Worm (Caenorhabditis elegans): ENCODE results near the gene H10D18.1.

The H10D18.1 gene

DNA sequence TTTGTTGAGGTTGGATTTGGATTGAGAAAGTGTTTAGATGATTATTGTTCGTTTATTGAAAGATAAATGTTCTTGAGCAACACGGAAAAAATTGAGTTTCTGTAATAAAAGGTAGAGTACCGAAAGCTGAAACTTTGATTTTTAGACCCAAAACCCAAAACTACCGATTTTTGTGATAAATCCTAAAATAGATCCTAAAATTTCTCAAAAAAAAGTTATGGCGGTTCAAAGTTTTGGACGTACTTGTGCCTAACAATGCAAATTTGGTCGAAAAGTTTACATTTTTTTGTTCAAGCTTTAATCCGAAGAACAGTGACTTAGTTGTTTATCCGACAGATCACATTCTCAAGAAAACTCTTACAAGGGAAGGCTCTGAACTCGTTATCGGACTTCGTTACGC, 32.3 kb downstream of the H10D18.1 start, which contains the start of gene nhr-185:
Gene nhr-185 (minus strand): TSS at position 101 of the 400 bp plus-strand sequence.
- no peak for TF ChIP-seq ama-1 (optimal IDR thresholded peaks at IDR 0.05)
- TF ChIP-seq unc-62 (GFP tag; optimal IDR thresholded peaks at IDR 0.05 in 1 of 2): peak in 1 of 2 experiments; percentile 80
- no peak for TF ChIP-seq unc-62 (tag; optimal IDR thresholded peaks at IDR 0.05)

DNA sequence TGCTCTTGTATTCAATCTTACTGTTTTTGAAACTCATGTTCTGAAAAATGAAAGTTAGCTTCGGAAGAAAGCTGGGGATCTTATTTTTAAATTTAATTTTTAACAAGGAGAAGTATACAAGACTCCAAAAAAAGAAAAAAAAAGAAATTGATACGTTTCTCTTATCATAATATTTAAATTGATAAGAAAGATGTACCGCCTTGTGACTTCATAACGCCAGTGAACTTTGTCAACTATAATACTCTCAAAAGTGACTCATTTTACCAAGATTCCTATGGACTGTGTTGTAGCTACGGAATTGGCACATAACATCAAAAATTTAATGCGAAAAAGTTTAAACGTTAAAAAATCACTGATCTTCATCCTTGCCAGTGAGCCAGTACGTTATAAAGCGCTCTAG, 36.7 kb downstream of the H10D18.1 start:
- TF ChIP-seq hlh-30 (tag; optimal IDR thresholded peaks at IDR 0.05; ENCODE audit: insufficient read depth): peak; percentile 1
- TF ChIP-seq dmd-6 (GFP tag; IDR thresholded peaks at IDR 0.05): peak; percentile 80
- TF ChIP-seq pqm-1 (tag; optimal IDR thresholded peaks at IDR 0.05): peak; percentile 67
- TF ChIP-seq zag-1 (tag; optimal IDR thresholded peaks at IDR 0.05): no peak
- TF ChIP-seq lin-38 (GFP tag; IDR thresholded peaks at IDR 0.05): no peak
- TF ChIP-seq nhr-76 (tag; optimal IDR thresholded peaks at IDR 0.05): no peak
- TF ChIP-seq nhr-28 (tag; optimal IDR thresholded peaks at IDR 0.05): peak; percentile 86
- TF ChIP-seq nhr-77 (tag; optimal IDR thresholded peaks at IDR 0.05): peak; percentile 67
- TF ChIP-seq T20F7.1 (GFP tag; optimal IDR thresholded peaks at IDR 0.05): peak; percentile 14

DNA sequence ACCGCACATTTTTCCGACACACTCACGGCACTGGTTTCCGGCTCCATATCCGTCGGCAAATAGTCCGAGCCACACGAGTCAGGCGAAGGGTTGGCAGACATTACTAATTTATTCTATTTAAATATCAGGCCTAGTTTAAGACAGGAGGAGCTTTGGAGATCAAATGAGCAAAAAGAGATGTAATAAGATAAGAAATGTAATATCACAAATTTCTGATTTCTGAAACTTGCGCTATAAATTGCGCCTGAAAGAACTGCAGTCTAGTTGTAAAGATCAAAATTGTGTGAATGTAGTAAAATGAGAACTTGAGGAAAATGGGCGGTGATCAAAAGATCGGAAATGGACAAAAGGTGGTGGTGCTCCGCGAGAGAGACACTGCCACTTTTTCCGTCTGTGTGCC, 39.8 kb downstream of the H10D18.1 start, which contains the start of gene nhr-186:
Gene nhr-186 (minus strand): TSS at position 101 of the 400 bp plus-strand sequence.
- TF ChIP-seq mep-1 (tag; optimal IDR thresholded peaks at IDR 0.05): no peak
- no peak for TF ChIP-seq nhr-76 (tag; optimal IDR thresholded peaks at IDR 0.05)
- no peak for TF ChIP-seq lin-29 (GFP tag; IDR thresholded peaks at IDR 0.05)
- TF ChIP-seq mxl-2 (GFP tag; conservative IDR thresholded peaks at IDR 0.05): no peak
- no peak for TF ChIP-seq D1046.2 (GFP tag; IDR thresholded peaks at IDR 0.05)

DNA sequence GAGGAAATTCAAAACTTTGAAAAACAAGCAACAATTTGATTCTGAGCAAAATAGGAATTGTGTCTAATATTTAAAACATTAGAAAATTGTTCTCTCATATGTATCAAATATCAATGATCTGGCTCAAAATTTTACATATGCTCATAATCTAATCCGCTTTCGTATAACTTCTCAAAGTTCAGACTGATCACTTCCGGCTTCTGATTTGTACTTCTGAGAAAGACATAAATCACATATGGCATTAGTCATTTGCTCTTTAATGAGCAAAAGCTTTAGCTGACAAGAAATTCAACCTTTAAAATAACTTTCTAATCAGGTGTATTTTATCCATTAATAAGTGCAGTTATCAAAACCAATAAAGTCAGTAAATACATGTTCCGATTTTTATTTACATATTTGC, 40.9 kb downstream of the H10D18.1 start:
- TF ChIP-seq zfp-3 (GFP tag; conservative IDR thresholded peaks at IDR 0.05) (no peak), nhr-11 (tag; optimal IDR thresholded peaks at IDR 0.05) (peak; percentile 8)

DNA sequence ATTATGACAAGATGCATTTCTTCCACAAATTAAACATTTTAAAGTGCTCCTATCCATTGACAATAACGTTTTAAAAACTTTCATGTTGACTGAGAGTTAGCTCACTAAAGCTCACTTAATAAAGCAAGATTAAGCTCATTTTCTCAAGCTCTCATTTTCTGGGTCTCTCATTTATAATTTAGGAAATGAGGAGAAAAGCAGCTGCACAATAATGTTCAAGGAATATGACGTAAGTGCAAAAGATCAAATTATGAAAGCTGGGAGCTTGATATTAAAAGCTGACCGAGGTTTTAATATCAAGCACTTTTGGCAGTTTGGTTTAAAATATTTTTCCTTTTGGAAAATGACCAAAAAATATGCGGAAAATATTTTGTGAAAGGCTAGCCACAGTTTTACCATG, 42.8 kb downstream of the H10D18.1 start, which contains the start of gene nhr-188:
Gene nhr-188 (minus strand): TSS at position 84 of the 400 bp plus-strand sequence.
- TF ChIP-seq vab-7 (GFP tag; IDR thresholded peaks at IDR 0.05): no peak
- no peak for TF ChIP-seq ceh-44 (GFP tag; IDR thresholded peaks at IDR 0.05)
- no peak for TF ChIP-seq spr-1 (tag; optimal IDR thresholded peaks at IDR 0.05)
- TF ChIP-seq ceh-82 (tag; optimal IDR thresholded peaks at IDR 0.05): no peak
- TF ChIP-seq dpl-1 (GFP tag; optimal IDR thresholded peaks at IDR 0.05): no peak
- TF ChIP-seq nhr-48 (tag; optimal IDR thresholded peaks at IDR 0.05): no peak
- no peak for TF ChIP-seq F44E2.7 (GFP tag; IDR thresholded peaks at IDR 0.05)
- TF ChIP-seq zfp-2 (tag; optimal IDR thresholded peaks at IDR 0.05): no peak
- no peak for TF ChIP-seq nhr-237 (tag; optimal IDR thresholded peaks at IDR 0.05)
- TF ChIP-seq cey-2 (tag; optimal IDR thresholded peaks at IDR 0.05; ENCODE audit: borderline replicate concordance, insufficient read depth): no peak
- TF ChIP-seq nhr-28 (tag; optimal IDR thresholded peaks at IDR 0.05): no peak
- no peak for TF ChIP-seq daf-19 (GFP tag; conservative IDR thresholded peaks at IDR 0.05)

DNA sequence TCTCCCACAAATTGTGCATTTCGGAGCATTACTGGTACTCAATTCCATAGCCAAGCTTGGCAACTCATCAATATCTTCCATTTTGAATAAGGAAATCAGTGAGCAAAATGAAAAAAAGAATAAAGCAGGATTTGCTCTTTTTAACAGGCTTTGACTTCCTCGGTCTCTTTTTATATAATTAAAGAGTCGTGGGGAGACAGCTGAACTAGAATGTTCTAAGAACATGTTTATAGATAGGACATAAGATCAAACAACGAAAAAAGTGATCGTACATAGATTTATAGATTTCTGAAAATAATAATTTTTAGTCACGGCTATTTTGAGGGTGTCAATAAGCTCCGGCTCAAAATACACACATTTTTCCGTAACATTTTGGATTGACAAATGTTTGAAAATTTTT, 45.1 kb downstream of the H10D18.1 start, which contains the start of gene nhr-189:
Gene nhr-189 (minus strand): TSS at position 121 of the 400 bp plus-strand sequence.
- TF ChIP-seq lim-7 (GFP tag; IDR thresholded peaks at IDR 0.05) (no peak), ZK546.5 (tag; optimal IDR thresholded peaks at IDR 0.05) (no peak), dve-1 (tag; optimal IDR thresholded peaks at IDR 0.05; ENCODE audit: insufficient read depth) (no peak), nhr-77 (tag; optimal IDR thresholded peaks at IDR 0.05) (no peak), zfp-2 (tag; optimal IDR thresholded peaks at IDR 0.05) (no peak), F10B5.3 (tag; optimal IDR thresholded peaks at IDR 0.05) (no peak), nhr-42 (GFP tag; IDR thresholded peaks at IDR 0.05) (no peak), ceh-28 (tag; optimal IDR thresholded peaks at IDR 0.05) (no peak), zip-11 (GFP tag; IDR thresholded peaks at IDR 0.05) (no peak), sdz-12 (GFP tag; optimal IDR thresholded peaks at IDR 0.05) (no peak), vab-7 (GFP tag; IDR thresholded peaks at IDR 0.05) (no peak), R02D3.7 (tag; optimal IDR thresholded peaks at IDR 0.05) (no peak), daf-12 (tag; optimal IDR thresholded peaks at IDR 0.05) (no peak)

Measured in whole organism, L4 larva.